Worm (Caenorhabditis elegans): ENCODE results near the gene Y43F8B.28.

DNA sequence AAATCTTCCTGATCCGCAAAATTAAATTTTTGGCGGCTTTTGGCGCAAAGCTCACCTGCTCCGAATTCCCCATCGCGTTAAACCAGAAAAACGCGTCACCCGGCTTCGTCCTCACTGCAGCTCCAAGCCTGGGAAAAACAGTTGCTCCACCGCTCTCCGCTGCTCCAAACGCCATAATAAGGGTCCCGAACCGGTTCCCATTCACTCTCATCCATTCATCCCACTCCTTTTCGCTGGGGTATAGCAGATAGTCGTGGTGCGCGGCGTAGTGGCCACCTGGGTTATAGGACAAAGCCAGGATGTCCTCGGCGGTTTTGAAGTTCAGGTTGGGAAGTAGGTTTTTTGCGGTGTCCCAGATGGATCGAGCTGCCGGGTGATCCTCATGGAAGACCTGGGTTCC is 25.8 kb downstream of the Y43F8B.28 start:
- TF ChIP-seq ztf-29 (GFP tag; IDR thresholded peaks at IDR 0.05): no peak
- no peak for TF ChIP-seq cog-1 (tag; optimal IDR thresholded peaks at IDR 0.05)
- no peak for TF ChIP-seq med-1 (GFP tag; optimal IDR thresholded peaks at IDR 0.05; ENCODE audit: insufficient read depth)
